Fruit fly (Drosophila melanogaster) whole organism, embryonic: ENCODE results near the gene CG15296.

Experiments used
- BEAF-32 ChIP-seq: fragments of 200-800 bp; sonication (Bioruptor generic); optimal IDR thresholded peaks from 3 replicates; lab custom pipeline; 2017; ENCODE audit warnings: missing biosample characterization, missing genetic modification characterization, mild to moderate bottlenecking, moderate library complexity, missing genetic modification reagents
- Bdp1 ChIP-seq: fragments of 200-800 bp; sonication (Bioruptor generic); optimal IDR thresholded peaks from 3 replicates; lab custom pipeline; 2016; ENCODE audit warnings: missing biosample characterization, missing genetic modification characterization
- CG10431 ChIP-seq: fragments of 200-800 bp; sonication (Bioruptor generic); optimal IDR thresholded peaks from 3 replicates; lab custom pipeline; 2018; ENCODE audit warnings: missing biosample characterization, mild to moderate bottlenecking, missing genetic modification characterization
- CG10979 ChIP-seq: fragments of 200-800 bp; sonication (Bioruptor generic); optimal IDR thresholded peaks from 2 replicates; lab custom pipeline; 2018; ENCODE audit warnings: missing biosample characterization, mild to moderate bottlenecking, missing genetic modification characterization, moderate library complexity
- CG11723 ChIP-seq: fragments of 200-800 bp; sonication (Bioruptor generic); optimal IDR thresholded peaks from 2 replicates; lab custom pipeline; 2017; ENCODE audit warnings: missing biosample characterization, mild to moderate bottlenecking, missing genetic modification characterization
- CG13296 ChIP-seq: fragments of 200-800 bp; sonication (Bioruptor generic); optimal IDR thresholded peaks from 3 replicates; lab custom pipeline; 2018; ENCODE audit warnings: missing biosample characterization, mild to moderate bottlenecking, missing genetic modification characterization
- CG14050 ChIP-seq: fragments of 200-800 bp; sonication (Bioruptor generic); IDR thresholded peaks from 3 replicates; pipeline ENCODE4 v1.3.6; 2022; ENCODE audit warnings: missing biosample characterization, missing genetic modification characterization
- CG1603 ChIP-seq: fragments of 200-800 bp; sonication (Bioruptor generic); optimal IDR thresholded peaks from 2 replicates; lab custom pipeline; 2019; ENCODE audit warnings: missing biosample characterization, mild to moderate bottlenecking, missing genetic modification characterization, moderate library complexity
- CG17359 ChIP-seq: fragments of 200-800 bp; sonication (Bioruptor generic); optimal IDR thresholded peaks from 3 replicates; lab custom pipeline; 2018; ENCODE audit warnings: missing biosample characterization, mild to moderate bottlenecking, missing genetic modification characterization, moderate library complexity
- CG17802 ChIP-seq: fragments of 200-800 bp; sonication (Bioruptor generic); optimal IDR thresholded peaks from 2 replicates; lab custom pipeline; 2018; ENCODE audit warnings: missing biosample characterization, mild to moderate bottlenecking, missing genetic modification characterization, moderate library complexity
- CG30431 ChIP-seq: fragments of 200-800 bp; sonication (Bioruptor generic); optimal IDR thresholded peaks from 2 replicates; lab custom pipeline; 2017; ENCODE audit warnings: missing biosample characterization, missing genetic modification characterization
- CG3065 ChIP-seq: fragments of 200-800 bp; sonication (Bioruptor generic); optimal IDR thresholded peaks from 2 replicates; lab custom pipeline; 2016; ENCODE audit warnings: missing biosample characterization, missing genetic modification characterization
- CG4820 ChIP-seq: fragments of 200-800 bp; sonication (Bioruptor generic); optimal IDR thresholded peaks from 3 replicates; lab custom pipeline; 2016; ENCODE audit warnings: missing biosample characterization, missing genetic modification characterization
- CG8944 ChIP-seq: fragments of 200-800 bp; sonication (Bioruptor generic); optimal IDR thresholded peaks from 3 replicates; lab custom pipeline; 2016; ENCODE audit warnings: missing biosample characterization, missing genetic modification characterization
- CG9817 ChIP-seq: fragments of 200-800 bp; sonication (Bioruptor generic); optimal IDR thresholded peaks from 2 replicates; lab custom pipeline; 2018; ENCODE audit warnings: missing biosample characterization, mild to moderate bottlenecking, missing genetic modification characterization, moderate library complexity
- CTCF ChIP-seq: fragments of 200-800 bp; sonication (Bioruptor generic); optimal IDR thresholded peaks from 2 replicates; lab custom pipeline; 2017; ENCODE audit warnings: missing biosample characterization, mild to moderate bottlenecking, missing genetic modification characterization, moderate library complexity
- Dip2 ChIP-seq: fragments of 200-800 bp; sonication (Bioruptor generic); IDR thresholded peaks from 2 replicates; pipeline ENCODE4 v1.3.6; 2022; ENCODE audit warnings: missing biosample characterization, missing genetic modification characterization
- Drgx ChIP-seq: fragments of 200-800 bp; sonication (Bioruptor generic); IDR thresholded peaks from 2 replicates; pipeline ENCODE4 v1.3.6; 2022; ENCODE audit warnings: missing biosample characterization, missing genetic modification characterization
- H2.0 ChIP-seq: fragments of 200-800 bp; sonication (Bioruptor generic); IDR thresholded peaks from 2 replicates; pipeline ENCODE4 v1.3.6; 2022; ENCODE audit warnings: missing biosample characterization, missing genetic modification characterization
- HLHmδ ChIP-seq: fragments of 200-800 bp; sonication (Bioruptor generic); optimal IDR thresholded peaks from 2 replicates; lab custom pipeline; 2018; ENCODE audit warnings: missing biosample characterization, mild to moderate bottlenecking, missing genetic modification characterization, moderate library complexity
- HmgD ChIP-seq: fragments of 200-800 bp; sonication (Bioruptor generic); optimal IDR thresholded peaks from 3 replicates; lab custom pipeline; 2016; ENCODE audit warnings: missing biosample characterization, missing genetic modification characterization
- Hmx ChIP-seq: fragments of 200-800 bp; sonication (Bioruptor generic); optimal IDR thresholded peaks from 2 replicates; lab custom pipeline; 2016; ENCODE audit warnings: missing biosample characterization, missing genetic modification characterization
- Kr ChIP-seq: fragments of 200-800 bp; sonication (Bioruptor generic); optimal IDR thresholded peaks from 2 replicates; lab custom pipeline; 2017; ENCODE audit warnings: missing biosample characterization, mild to moderate bottlenecking, missing genetic modification characterization
- Max ChIP-seq: fragments of 200-800 bp; sonication (Bioruptor generic); optimal IDR thresholded peaks from 2 replicates; lab custom pipeline; 2016; ENCODE audit warnings: missing biosample characterization, mild to moderate bottlenecking, missing genetic modification characterization
- Meics ChIP-seq: fragments of 200-800 bp; sonication (Bioruptor generic); optimal IDR thresholded peaks from 2 replicates; lab custom pipeline; 2017; ENCODE audit warnings: missing biosample characterization, mild to moderate bottlenecking, missing genetic modification characterization
- NC2β ChIP-seq: fragments of 200-800 bp; sonication (Bioruptor generic); optimal IDR thresholded peaks from 2 replicates; lab custom pipeline; 2016; ENCODE audit warnings: missing biosample characterization, missing genetic modification characterization
- Nf-YC ChIP-seq: fragments of 200-800 bp; optimal IDR thresholded peaks from 3 replicates; lab custom pipeline; 2019; ENCODE audit warnings: missing biosample characterization, mild to moderate bottlenecking, missing genetic modification characterization, moderate library complexity
- Opbp ChIP-seq: fragments of 200-800 bp; sonication (Bioruptor generic); IDR thresholded peaks from 3 replicates; pipeline ENCODE4 v1.3.6; 2022; ENCODE audit warnings: missing biosample characterization, missing genetic modification characterization; ENCODE audit not compliant: partially characterized antibody
- Pdp1 ChIP-seq, 2 experiments: fragments of 200-800 bp; sonication (Bioruptor generic); optimal IDR thresholded peaks; 3 replicates each; lab custom pipeline; 2016; ENCODE audit warnings: missing biosample characterization in 2 of 2, missing genetic modification characterization in 2 of 2, mild to moderate bottlenecking in 1 of 2, moderate library complexity in 1 of 2
- Sin3A ChIP-seq: fragments of >200 bp; optimal IDR thresholded peaks from 2 replicates; lab custom pipeline; 2018
- Xbp1 ChIP-seq: fragments of 200-800 bp; sonication (Bioruptor generic); optimal IDR thresholded peaks from 3 replicates; lab custom pipeline; 2016; ENCODE audit warnings: missing biosample characterization, mild to moderate bottlenecking, missing genetic modification characterization
- dpn ChIP-seq, 2 experiments: fragments of 200-800 bp; sonication (Bioruptor generic); optimal IDR thresholded peaks; 3 replicates each; lab custom pipeline; 2016; ENCODE audit warnings: missing biosample characterization in 2 of 2, missing genetic modification characterization in 2 of 2
- fd96Cb ChIP-seq: fragments of 200-800 bp; sonication (Bioruptor generic); optimal IDR thresholded peaks from 2 replicates; lab custom pipeline; 2018; ENCODE audit warnings: missing biosample characterization, mild to moderate bottlenecking, missing genetic modification characterization, moderate library complexity
- fru ChIP-seq: fragments of >200 bp; optimal IDR thresholded peaks from 2 replicates; lab custom pipeline; 2017
- hkb ChIP-seq, 2 experiments: fragments of 200-800 bp in 1 of 2; fragments of >200 bp in 1 of 2; sonication (Bioruptor generic) in 1 of 2; IDR thresholded peaks in 1 of 2; optimal IDR thresholded peaks in 1 of 2; 2 replicates each; pipeline versions ENCODE4 v1.3.6 to Lab custom; 2017 to 2022; ENCODE audit warnings: missing biosample characterization in 1 of 2, missing genetic modification characterization in 1 of 2
- insv ChIP-seq, 2 experiments: fragments of 200-800 bp; sonication (Bioruptor generic); optimal IDR thresholded peaks; 3 replicates each; lab custom pipeline; 2016 to 2018; ENCODE audit warnings: missing biosample characterization in 2 of 2, missing genetic modification characterization in 2 of 2
- jumu ChIP-seq: fragments of 200-800 bp; sonication (Bioruptor generic); optimal IDR thresholded peaks from 3 replicates; lab custom pipeline; 2016; ENCODE audit warnings: missing biosample characterization, missing genetic modification characterization
- lilli ChIP-seq: fragments of 200-800 bp; sonication (Bioruptor generic); optimal IDR thresholded peaks from 3 replicates; lab custom pipeline; 2016; ENCODE audit warnings: missing biosample characterization, missing genetic modification characterization
- maf-S ChIP-seq: fragments of 200-800 bp; sonication (Bioruptor generic); optimal IDR thresholded peaks from 2 replicates; lab custom pipeline; 2016; ENCODE audit warnings: missing biosample characterization, missing genetic modification characterization
- nmo ChIP-seq: fragments of 200-800 bp; sonication (Bioruptor generic); optimal IDR thresholded peaks from 2 replicates; lab custom pipeline; 2018; ENCODE audit warnings: missing biosample characterization, mild to moderate bottlenecking, missing genetic modification characterization, moderate library complexity
- pfk ChIP-seq: fragments of 200-800 bp; sonication (Bioruptor generic); optimal IDR thresholded peaks from 2 replicates; lab custom pipeline; 2018; ENCODE audit warnings: missing biosample characterization, mild to moderate bottlenecking, missing genetic modification characterization, moderate library complexity
- rib ChIP-seq: fragments of 200-800 bp; sonication (Bioruptor generic); IDR thresholded peaks from 2 replicates; pipeline ENCODE4 v1.3.6; 2022; ENCODE audit warnings: missing biosample characterization, missing genetic modification characterization
- sna ChIP-seq: fragments of 200-800 bp; sonication (Bioruptor generic); IDR thresholded peaks from 2 replicates; pipeline ENCODE4 v1.3.6; 2022; ENCODE audit warnings: missing biosample characterization, missing genetic modification characterization; ENCODE audit not compliant: partially characterized antibody
- sob ChIP-seq: fragments of 200-800 bp; sonication (Bioruptor generic); IDR thresholded peaks from 2 replicates; pipeline ENCODE4 v1.3.6; 2022; ENCODE audit warnings: missing biosample characterization, missing genetic modification characterization
- sug ChIP-seq: fragments of 200-800 bp; optimal IDR thresholded peaks from 2 replicates; lab custom pipeline; 2019; ENCODE audit warnings: missing biosample characterization, mild to moderate bottlenecking, missing genetic modification characterization, moderate library complexity
- tio ChIP-seq: fragments of 200-800 bp; sonication (Bioruptor generic); optimal IDR thresholded peaks from 2 replicates; lab custom pipeline; 2017; ENCODE audit warnings: missing biosample characterization, missing genetic modification characterization, inconsistent platforms
- tll ChIP-seq, 2 experiments: fragments of 200-800 bp in 1 of 2; fragments of >200 bp in 1 of 2; sonication (Bioruptor generic) in 1 of 2; optimal IDR thresholded peaks; 2 replicates each; lab custom pipeline; 2017 to 2019; ENCODE audit warnings: missing biosample characterization in 2 of 2, missing genetic modification characterization in 2 of 2, mild to moderate bottlenecking in 1 of 2, moderate library complexity in 1 of 2
- twi ChIP-seq: fragments of 200-800 bp; optimal IDR thresholded peaks from 2 replicates; lab custom pipeline; 2019; ENCODE audit warnings: missing biosample characterization, mild to moderate bottlenecking, missing genetic modification characterization, moderate library complexity
- usp ChIP-seq: fragments of >200 bp; optimal IDR thresholded peaks from 2 replicates; lab custom pipeline; 2017; ENCODE audit warnings: missing biosample characterization, missing genetic modification characterization
- vvl ChIP-seq: fragments of 200-800 bp; sonication (Bioruptor generic); IDR thresholded peaks from 2 replicates; pipeline ENCODE4 v1.3.6; 2022; ENCODE audit warnings: missing biosample characterization, missing genetic modification characterization
- zen ChIP-seq: fragments of 200-800 bp; sonication (Bioruptor generic); optimal IDR thresholded peaks from 3 replicates; lab custom pipeline; 2018; ENCODE audit warnings: missing biosample characterization, mild to moderate bottlenecking, missing genetic modification characterization, moderate library complexity
- zen2 ChIP-seq: fragments of 200-800 bp; sonication (Bioruptor generic); IDR thresholded peaks from 3 replicates; pipeline ENCODE4 v1.3.6; 2022; ENCODE audit warnings: missing biosample characterization, missing genetic modification characterization; ENCODE audit not compliant: partially characterized antibody

The CG15296 gene

dm6 chrX:10587445-10587844 lies 21.1 kb upstream of the CG15296 start (continued):
- TF ChIP-seq vvl, result peak; percentile 45; the same call in 1 of the 2 replicates
- no peak for TF ChIP-seq BEAF-32 (GFP tag; lab: Kevin White, UChicago)
- no peak for TF ChIP-seq lilli
- TF ChIP-seq H2.0, result no peak
- no peak for TF ChIP-seq zen (tag; lab: Kevin White, UChicago)
- TF ChIP-seq Xbp1, result peak; percentile 15
- no peak for TF ChIP-seq Hmx
- TF ChIP-seq CG14050 (GFP tag; lab: Robert Waterston, UW), result peak; percentile 24; the same call in 1 of the 3 replicates
- no peak for TF ChIP-seq fru
- TF ChIP-seq twi (tag; lab: Kevin White, UChicago), result no peak
- TF ChIP-seq zen2 (GFP tag; lab: Robert Waterston, UW), result no peak
- no peak for TF ChIP-seq hkb (optimal IDR thresholded peaks at IDR 0.05; lab: Kevin White, UChicago)
- peak; percentile 46 for TF ChIP-seq hkb (GFP tag; IDR thresholded peaks at IDR 0.05; lab: Robert Waterston, UW)
- TF ChIP-seq dpn (GFP tag; optimal IDR thresholded peaks at IDR 0.05; lab: Kevin White, UChicago), result peak; percentile 15 to 45
- peak; percentile 27 for TF ChIP-seq nmo (GFP tag; lab: Kevin White, UChicago)
- TF ChIP-seq CG1603 (tag; lab: Kevin White, UChicago), result peak; percentile 34
- TF ChIP-seq CG10431 (GFP tag; lab: Kevin White, UChicago), result no peak
- no peak for TF ChIP-seq tio
- TF ChIP-seq fd96Cb, result peak; percentile 39
- TF ChIP-seq Drgx (GFP tag; lab: Robert Waterston, UW), result peak; percentile 86
- TF ChIP-seq Kr (GFP tag; lab: Kevin White, UChicago), result no peak
- TF ChIP-seq sug (tag; lab: Kevin White, UChicago), result peak; percentile 5
- no peak for TF ChIP-seq CTCF (GFP tag; lab: Kevin White, UChicago)
- no peak for TF ChIP-seq Sin3A (lab: Kevin White, UChicago)
- peak; percentile 39 for TF ChIP-seq CG9817 (tag; lab: Kevin White, UChicago)
- no peak for TF ChIP-seq CG8944 (GFP tag; lab: Kevin White, UChicago)
- TF ChIP-seq Max (GFP tag; lab: Kevin White, UChicago), result no peak
- TF ChIP-seq CG17359, result peak; percentile 25
- no peak for TF ChIP-seq Dip2 (GFP tag; lab: Robert Waterston, UW)
- TF ChIP-seq insv (GFP tag; optimal IDR thresholded peaks at IDR 0.05; lab: Kevin White, UChicago), result no peak
- no peak for TF ChIP-seq HLHmδ
- TF ChIP-seq maf-S (GFP tag; lab: Kevin White, UChicago), result no peak
- TF ChIP-seq sna, result no peak
- TF ChIP-seq HmgD (GFP tag; lab: Kevin White, UChicago), result no peak
- no peak for TF ChIP-seq CG10979
- TF ChIP-seq Opbp (GFP tag; lab: Robert Waterston, UW), result no peak
- no peak for TF ChIP-seq CG30431 (GFP tag; lab: Kevin White, UChicago)
- TF ChIP-seq sob (GFP tag; lab: Robert Waterston, UW), result peak; percentile 68
- no peak for TF ChIP-seq NC2β (GFP tag; lab: Kevin White, UChicago)
- TF ChIP-seq CG3065 (GFP tag; lab: Kevin White, UChicago), result no peak
- no peak for TF ChIP-seq rib (GFP tag; lab: Robert Waterston, UW)
- no peak for TF ChIP-seq Bdp1 (GFP tag; lab: Kevin White, UChicago)
- TF ChIP-seq pfk (GFP tag; lab: Kevin White, UChicago), result no peak
- TF ChIP-seq Pdp1 (GFP tag; optimal IDR thresholded peaks at IDR 0.05; lab: Kevin White, UChicago), result peak; percentile 45 to 48
- no peak for TF ChIP-seq jumu (GFP tag; lab: Kevin White, UChicago)
- TF ChIP-seq Nf-YC (tag; lab: Kevin White, UChicago), result no peak
- peak; percentile 24 for TF ChIP-seq CG13296
- TF ChIP-seq CG11723 (GFP tag; lab: Kevin White, UChicago), result no peak
- TF ChIP-seq CG4820 (GFP tag; lab: Kevin White, UChicago), result no peak
- peak; percentile 18 for TF ChIP-seq Meics (GFP tag; lab: Kevin White, UChicago)
- no peak for TF ChIP-seq tll (GFP tag; optimal IDR thresholded peaks at IDR 0.05; lab: Kevin White, UChicago)
- no peak for TF ChIP-seq CG17802 (tag; lab: Kevin White, UChicago)
- no peak for TF ChIP-seq usp (GFP tag; lab: Kevin White, UChicago)
